Fruit fly (Drosophila melanogaster) whole organism, embryonic: ENCODE data around the gene CG15506.

Source experiments
- Aef1 ChIP-seq: fragments of 200-800 bp; sonication (Bioruptor generic); IDR thresholded peaks from 3 replicates; pipeline ENCODE4 v1.3.6; 2022; ENCODE audit warnings: missing biosample characterization, missing genetic modification characterization
- Antp ChIP-seq: fragments of 200-800 bp; sonication (Bioruptor generic); optimal IDR thresholded peaks from 3 replicates; lab custom pipeline; 2016; ENCODE audit warnings: missing biosample characterization, missing genetic modification characterization
- Awh ChIP-seq: fragments of 200-800 bp; sonication (Bioruptor generic); IDR thresholded peaks from 2 replicates; pipeline ENCODE4, ENCODE4 v1.3.6; 2022; ENCODE audit warnings: missing biosample characterization, missing genetic modification characterization
- C15 ChIP-seq: fragments of 200-800 bp; sonication (Bioruptor generic); IDR thresholded peaks from 3 replicates; pipeline ENCODE4 v1.3.6; 2022; ENCODE audit warnings: missing biosample characterization, missing genetic modification characterization
- CG10979 ChIP-seq: fragments of 200-800 bp; sonication (Bioruptor generic); optimal IDR thresholded peaks from 2 replicates; lab custom pipeline; 2018; ENCODE audit warnings: missing biosample characterization, mild to moderate bottlenecking, missing genetic modification characterization, moderate library complexity
- CG11696 ChIP-seq: fragments of 200-800 bp; sonication (Bioruptor generic); IDR thresholded peaks from 2 replicates; pipeline ENCODE4 v1.3.6; 2022; ENCODE audit warnings: missing biosample characterization, missing genetic modification characterization
- CG12659 ChIP-seq: fragments of 200-800 bp; sonication (Bioruptor generic); optimal IDR thresholded peaks from 3 replicates; lab custom pipeline; 2017; ENCODE audit warnings: mild to moderate bottlenecking, missing biosample characterization, missing genetic modification reagents, missing genetic modification characterization
- CG15696 ChIP-seq: fragments of 200-800 bp; sonication (Bioruptor generic); optimal IDR thresholded peaks from 2 replicates; lab custom pipeline; 2019; ENCODE audit warnings: missing biosample characterization, mild to moderate bottlenecking, missing genetic modification characterization, moderate library complexity
- CG1602 ChIP-seq: fragments of 200-800 bp; sonication (Bioruptor generic); optimal IDR thresholded peaks from 3 replicates; lab custom pipeline; 2016; ENCODE audit warnings: missing biosample characterization, missing genetic modification characterization
- CG1603 ChIP-seq: fragments of 200-800 bp; sonication (Bioruptor generic); optimal IDR thresholded peaks from 2 replicates; lab custom pipeline; 2019; ENCODE audit warnings: missing biosample characterization, mild to moderate bottlenecking, missing genetic modification characterization, moderate library complexity
- CG17328 ChIP-seq: fragments of 200-800 bp; sonication (Bioruptor generic); IDR thresholded peaks from 2 replicates; pipeline ENCODE4 v1.3.6; 2022; ENCODE audit warnings: missing biosample characterization, missing genetic modification characterization
- CG17802 ChIP-seq: fragments of 200-800 bp; sonication (Bioruptor generic); optimal IDR thresholded peaks from 2 replicates; lab custom pipeline; 2018; ENCODE audit warnings: missing biosample characterization, mild to moderate bottlenecking, missing genetic modification characterization, moderate library complexity
- CG3407 ChIP-seq: fragments of 200-800 bp; sonication (Bioruptor generic); optimal IDR thresholded peaks from 2 replicates; lab custom pipeline; 2018; ENCODE audit warnings: missing biosample characterization, mild to moderate bottlenecking, missing genetic modification characterization
- CG4404 ChIP-seq: fragments of 200-800 bp; sonication (Bioruptor generic); IDR thresholded peaks from 2 replicates; pipeline ENCODE4 v1.3.6; 2022; ENCODE audit warnings: missing biosample characterization, missing genetic modification characterization
- CG4424 ChIP-seq: fragments of 200-800 bp; sonication (Bioruptor generic); optimal IDR thresholded peaks from 3 replicates; lab custom pipeline; 2016; ENCODE audit warnings: missing biosample characterization, missing genetic modification characterization
- CG4730 ChIP-seq: fragments of 200-800 bp; sonication (Bioruptor generic); IDR thresholded peaks from 2 replicates; pipeline ENCODE4 v1.3.6; 2022; ENCODE audit warnings: missing biosample characterization, missing genetic modification characterization
- CG6689 ChIP-seq: fragments of 200-800 bp; sonication (Bioruptor generic); IDR thresholded peaks from 2 replicates; pipeline ENCODE4 v1.3.6; 2022; ENCODE audit warnings: missing biosample characterization, missing genetic modification characterization
- CG9932 ChIP-seq: fragments of 200-800 bp; sonication (Bioruptor generic); IDR thresholded peaks from 2 replicates; pipeline ENCODE4 v1.3.6; 2022; ENCODE audit warnings: missing biosample characterization, missing genetic modification characterization
- D ChIP-seq, 2 experiments: fragments of 200-800 bp in 1 of 2; fragments of >200 bp in 1 of 2; sonication (Bioruptor generic) in 1 of 2; optimal IDR thresholded peaks; 2 replicates in 1 of 2; 3 replicates in 1 of 2; lab custom pipeline; 2017; ENCODE audit warnings: mild to moderate bottlenecking in 1 of 2, missing biosample characterization in 1 of 2, missing genetic modification characterization in 1 of 2, missing genetic modification reagents in 1 of 2
- E2f1 ChIP-seq: fragments of 200-800 bp; sonication (Bioruptor generic); IDR thresholded peaks from 2 replicates; pipeline ENCODE4 v1.3.6; 2022; ENCODE audit warnings: missing biosample characterization, missing genetic modification characterization
- Ets65A ChIP-seq: fragments of 200-800 bp; sonication (Bioruptor generic); peaks from one replicate; lab custom pipeline; 2016; ENCODE audit warnings: missing biosample characterization, missing genetic modification characterization
- H2.0 ChIP-seq: fragments of 200-800 bp; sonication (Bioruptor generic); IDR thresholded peaks from 2 replicates; pipeline ENCODE4 v1.3.6; 2022; ENCODE audit warnings: missing biosample characterization, missing genetic modification characterization
- HLHmδ ChIP-seq: fragments of 200-800 bp; sonication (Bioruptor generic); optimal IDR thresholded peaks from 2 replicates; lab custom pipeline; 2018; ENCODE audit warnings: missing biosample characterization, mild to moderate bottlenecking, missing genetic modification characterization, moderate library complexity
- Oli ChIP-seq: fragments of 200-800 bp; sonication (Bioruptor generic); optimal IDR thresholded peaks from 2 replicates; lab custom pipeline; 2018; ENCODE audit warnings: missing biosample characterization, mild to moderate bottlenecking, missing genetic modification characterization, moderate library complexity
- Ptx1 ChIP-seq: fragments of 200-800 bp; sonication (Bioruptor generic); IDR thresholded peaks from 2 replicates; pipeline ENCODE4 v1.3.6; 2022; ENCODE audit warnings: missing biosample characterization, missing genetic modification characterization
- Sox100B ChIP-seq: fragments of 200-800 bp; sonication (Bioruptor generic); optimal IDR thresholded peaks from 3 replicates; lab custom pipeline; 2018; ENCODE audit warnings: missing biosample characterization, mild to moderate bottlenecking, missing genetic modification characterization
- Trl ChIP-seq, 3 experiments: fragments of >200 bp in 2 of 3; fragments of 200-800 bp in 1 of 3; sonication (Bioruptor generic) in 1 of 3; optimal IDR thresholded peaks; 2 replicates in 1 of 3; 3 replicates in 2 of 3; lab custom pipeline; 2016 to 2017; ENCODE audit warnings: missing biosample characterization in 1 of 3, missing genetic modification characterization in 1 of 3
- ab ChIP-seq: fragments of 200-800 bp; sonication (Bioruptor generic); optimal IDR thresholded peaks from 2 replicates; lab custom pipeline; 2016; ENCODE audit warnings: missing biosample characterization, missing genetic modification characterization
- aop ChIP-seq: fragments of 200-800 bp; sonication (Bioruptor generic); IDR thresholded peaks from 2 replicates; pipeline ENCODE4 v1.3.6; 2022; ENCODE audit warnings: missing biosample characterization, missing genetic modification characterization
- croc ChIP-seq: fragments of 200-800 bp; sonication (Bioruptor generic); conservative IDR thresholded peaks from 3 replicates; pipeline ENCODE4 v1.3.6; 2022; ENCODE audit warnings: missing biosample characterization, missing genetic modification characterization
- gem ChIP-seq: fragments of 200-800 bp; sonication (Bioruptor generic); optimal IDR thresholded peaks from 2 replicates; lab custom pipeline; 2019; ENCODE audit warnings: missing biosample characterization, mild to moderate bottlenecking, missing genetic modification characterization, moderate library complexity
- gsb-n ChIP-seq: fragments of 200-800 bp; sonication (Bioruptor generic); optimal IDR thresholded peaks from 3 replicates; lab custom pipeline; 2018; ENCODE audit warnings: missing biosample characterization, mild to moderate bottlenecking, missing genetic modification characterization
- her ChIP-seq: fragments of 200-800 bp; sonication (Bioruptor generic); optimal IDR thresholded peaks from 2 replicates; lab custom pipeline; 2016; ENCODE audit warnings: missing biosample characterization, missing genetic modification characterization
- hkb ChIP-seq, 2 experiments: fragments of 200-800 bp in 1 of 2; fragments of >200 bp in 1 of 2; sonication (Bioruptor generic) in 1 of 2; IDR thresholded peaks in 1 of 2; optimal IDR thresholded peaks in 1 of 2; 2 replicates each; pipeline versions ENCODE4 v1.3.6 to Lab custom; 2017 to 2022; ENCODE audit warnings: missing biosample characterization in 1 of 2, missing genetic modification characterization in 1 of 2
- lmd ChIP-seq: fragments of 200-800 bp; sonication (Bioruptor generic); IDR thresholded peaks from 2 replicates; pipeline ENCODE4 v1.3.6; 2022; ENCODE audit warnings: missing biosample characterization, missing genetic modification characterization
- nmo ChIP-seq: fragments of 200-800 bp; sonication (Bioruptor generic); optimal IDR thresholded peaks from 2 replicates; lab custom pipeline; 2018; ENCODE audit warnings: missing biosample characterization, mild to moderate bottlenecking, missing genetic modification characterization, moderate library complexity
- pnt ChIP-seq: fragments of 200-800 bp; sonication (Bioruptor generic); optimal IDR thresholded peaks from 3 replicates; lab custom pipeline; 2016; ENCODE audit warnings: missing biosample characterization, missing genetic modification characterization
- prd ChIP-seq, 3 experiments: fragments of >200 bp in 2 of 3; fragments of 200-800 bp in 1 of 3; sonication (Bioruptor generic) in 1 of 3; optimal IDR thresholded peaks in 2 of 3; IDR thresholded peaks in 1 of 3; 2 replicates in 2 of 3; 3 replicates in 1 of 3; pipeline versions ENCODE4 v1.3.6 to Lab custom; 2017 to 2022; ENCODE audit warnings: missing biosample characterization in 1 of 3, missing genetic modification characterization in 1 of 3
- sisA ChIP-seq: fragments of 200-800 bp; sonication (Bioruptor generic); IDR thresholded peaks from 2 replicates; pipeline ENCODE4 v1.3.6; 2022; ENCODE audit warnings: missing biosample characterization, missing genetic modification characterization
- slou ChIP-seq: fragments of 200-800 bp; sonication (Bioruptor generic); optimal IDR thresholded peaks from 3 replicates; lab custom pipeline; 2016; ENCODE audit warnings: missing biosample characterization, missing genetic modification characterization
- sr ChIP-seq: fragments of 200-800 bp; sonication (Bioruptor generic); IDR thresholded peaks from 3 replicates; pipeline ENCODE4 v1.3.6; 2022; ENCODE audit warnings: missing biosample characterization, missing genetic modification characterization
- tin ChIP-seq: fragments of 200-800 bp; sonication (Bioruptor generic); optimal IDR thresholded peaks from 3 replicates; lab custom pipeline; 2016; ENCODE audit warnings: missing biosample characterization, missing genetic modification characterization
- tll ChIP-seq, 2 experiments: fragments of 200-800 bp in 1 of 2; fragments of >200 bp in 1 of 2; sonication (Bioruptor generic) in 1 of 2; optimal IDR thresholded peaks; 2 replicates each; lab custom pipeline; 2017 to 2019; ENCODE audit warnings: missing biosample characterization in 2 of 2, missing genetic modification characterization in 2 of 2, mild to moderate bottlenecking in 1 of 2, moderate library complexity in 1 of 2
- tup ChIP-seq: fragments of 200-800 bp; sonication (Bioruptor generic); optimal IDR thresholded peaks from 2 replicates; lab custom pipeline; 2016; ENCODE audit warnings: missing biosample characterization, mild to moderate bottlenecking, missing genetic modification characterization, moderate library complexity
- usp ChIP-seq: fragments of >200 bp; optimal IDR thresholded peaks from 2 replicates; lab custom pipeline; 2017; ENCODE audit warnings: missing biosample characterization, missing genetic modification characterization
- z ChIP-seq: fragments of 200-800 bp; sonication (Bioruptor generic); IDR thresholded peaks from 3 replicates; pipeline ENCODE4 v1.3.6; 2022; ENCODE audit warnings: missing biosample characterization, missing genetic modification characterization

The CG15506 gene

DNA sequence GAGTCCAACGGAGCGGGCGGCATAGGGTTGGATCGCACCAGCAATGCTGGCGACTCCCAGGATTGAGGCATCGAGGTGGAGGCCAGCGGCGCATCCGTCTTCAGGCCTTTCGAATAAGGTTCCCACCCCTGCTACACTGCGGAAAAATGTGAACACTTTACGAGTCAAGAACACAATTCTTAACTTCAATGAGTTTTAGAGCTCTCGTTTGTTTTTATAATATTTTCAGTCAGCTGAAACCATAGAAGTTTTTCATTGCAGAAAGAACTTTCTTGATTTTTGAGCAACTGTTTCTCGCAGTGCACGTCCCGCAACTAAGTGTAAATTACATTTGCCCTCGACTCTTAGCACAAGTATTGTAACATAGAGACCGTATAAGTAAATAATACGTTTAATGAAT is 22.1 kb upstream of the CG15506 start (continued):
- TF ChIP-seq her (no peak), z (GFP tag; lab: Robert Waterston, UW) (no peak), lmd (GFP tag; lab: Robert Waterston, UW) (peak; percentile 19; the same call in 1 of the 2 replicates), CG1603 (tag; lab: Kevin White, UChicago) (peak; percentile 63), CG17802 (tag; lab: Kevin White, UChicago) (peak; percentile 21), CG11696 (no peak), CG4424 (peak; percentile 36), H2.0 (peak; percentile 40; the same call in 1 of the 2 replicates), CG4404 (GFP tag; lab: Robert Waterston, UW) (peak; percentile 67), CG15696 (tag; lab: Kevin White, UChicago) (peak; percentile 58), ab (GFP tag; lab: Kevin White, UChicago) (no peak), gsb-n (peak; percentile 14), CG1602 (GFP tag; lab: Kevin White, UChicago) (peak; percentile 18), D (optimal IDR thresholded peaks at IDR 0.05; lab: Kevin White, UChicago) (no peak), D (GFP tag; optimal IDR thresholded peaks at IDR 0.05; lab: Kevin White, UChicago) (peak; percentile 11), nmo (peak; percentile 14)

- no peak for TF ChIP-seq CG9932 (GFP tag; lab: Robert Waterston, UW)
- no peak for TF ChIP-seq usp (GFP tag; lab: Kevin White, UChicago)
- no peak for TF ChIP-seq Trl (optimal IDR thresholded peaks at IDR 0.05; lab: Kevin White, UChicago)
- no peak for TF ChIP-seq Trl (GFP tag; optimal IDR thresholded peaks at IDR 0.05; lab: Kevin White, UChicago)
- TF ChIP-seq HLHmδ = no peak
- TF ChIP-seq slou (GFP tag; lab: Kevin White, UChicago) = no peak
- peak in 1 of 2 experiments; percentile 41 for TF ChIP-seq tll (GFP tag; optimal IDR thresholded peaks at IDR 0.05; lab: Kevin White, UChicago)
- no peak for TF ChIP-seq CG17328 (GFP tag; lab: Robert Waterston, UW)
- peak; percentile 94 for TF ChIP-seq D (optimal IDR thresholded peaks at IDR 0.05; lab: Kevin White, UChicago)
- no peak for TF ChIP-seq D (GFP tag; optimal IDR thresholded peaks at IDR 0.05; lab: Kevin White, UChicago)
- TF ChIP-seq CG4730 (GFP tag; lab: Robert Waterston, UW) = no peak
- no peak for TF ChIP-seq C15 (GFP tag; lab: Robert Waterston, UW)
- no peak for TF ChIP-seq tin (GFP tag; lab: Kevin White, UChicago)
- no peak for TF ChIP-seq tup (GFP tag; lab: Kevin White, UChicago)
- no peak for TF ChIP-seq Oli (tag; lab: Kevin White, UChicago)
- no peak for TF ChIP-seq Aef1 (GFP tag; lab: Robert Waterston, UW)
- TF ChIP-seq hkb (optimal IDR thresholded peaks at IDR 0.05; lab: Kevin White, UChicago) = no peak
- no peak for TF ChIP-seq hkb (GFP tag; IDR thresholded peaks at IDR 0.05; lab: Robert Waterston, UW)
- TF ChIP-seq Ets65A (GFP tag; lab: Kevin White, UChicago) = peak; percentile 56
These were observed 20.6 kb upstream of the CG15506 start for dm6 chr3R:29697841-29698240.

DNA sequence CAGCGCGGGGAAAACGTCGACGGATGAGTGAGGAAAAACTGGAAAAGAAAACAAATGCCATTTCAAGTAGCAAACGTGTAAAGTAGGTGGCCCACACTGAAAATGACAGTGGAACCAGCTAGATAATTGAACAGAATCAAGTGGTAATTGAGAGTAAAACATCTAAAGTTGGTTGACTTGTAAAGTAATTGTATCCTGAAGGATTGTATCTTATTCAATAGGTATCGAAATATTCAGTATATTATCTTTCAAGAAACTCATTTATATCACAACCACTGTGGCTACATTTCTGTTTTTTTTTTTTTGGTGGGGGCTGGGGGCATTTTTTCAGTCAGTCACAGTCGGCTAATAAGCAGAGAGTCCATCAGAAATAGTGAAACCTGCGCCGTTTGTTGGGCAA is 19.2 kb upstream of the CG15506 start:
- TF ChIP-seq hkb (optimal IDR thresholded peaks at IDR 0.05; lab: Kevin White, UChicago) = no peak
- peak; percentile 49 for TF ChIP-seq hkb (GFP tag; IDR thresholded peaks at IDR 0.05; lab: Robert Waterston, UW)
- TF ChIP-seq E2f1 (GFP tag; lab: Robert Waterston, UW) = peak; percentile 50
- TF ChIP-seq Ptx1 (GFP tag; lab: Robert Waterston, UW) = peak; percentile 72
- 0 out of 2 replicates have a peak, but pooled peaks have one; percentile 11 for TF ChIP-seq aop (GFP tag; lab: Robert Waterston, UW)
- no peak for TF ChIP-seq CG12659 (GFP tag; lab: Kevin White, UChicago)
- peak; percentile 73 for TF ChIP-seq gem (tag; lab: Kevin White, UChicago)
- TF ChIP-seq prd (optimal IDR thresholded peaks at IDR 0.05; lab: Kevin White, UChicago) = no peak
- TF ChIP-seq prd (GFP tag; IDR thresholded peaks at IDR 0.05; lab: Robert Waterston, UW) = peak; percentile 63
- peak; percentile 46 for TF ChIP-seq gsb-n
- TF ChIP-seq lmd (GFP tag; lab: Robert Waterston, UW) = peak; percentile 67
- peak; percentile 65; the same call in 1 of the 2 replicates for TF ChIP-seq Awh
- no peak for TF ChIP-seq Sox100B (GFP tag; lab: Kevin White, UChicago)
- TF ChIP-seq CG1603 (tag; lab: Kevin White, UChicago) = peak; percentile 74
- peak; percentile 24 for TF ChIP-seq CG10979
- TF ChIP-seq croc (GFP tag; lab: Robert Waterston, UW) = peak; percentile 47; the same call in 2 of the 3 replicates
- 0 out of 2 replicates have a peak, but pooled peaks have one; percentile 8 for TF ChIP-seq sisA
- peak; percentile 32 for TF ChIP-seq CG3407 (GFP tag; lab: Kevin White, UChicago)
- peak; percentile 69 for TF ChIP-seq CG6689 (GFP tag; lab: Robert Waterston, UW)
- peak; percentile 59 for TF ChIP-seq Antp
- TF ChIP-seq sr (GFP tag; lab: Robert Waterston, UW) = 0 out of 3 replicates have a peak, but pooled peaks have one; percentile 28
- TF ChIP-seq pnt (GFP tag; lab: Kevin White, UChicago) = peak; percentile 70
